Fruit fly (Drosophila melanogaster): ENCODE results near the gene Hsc70-4.

The Hsc70-4 gene

dm6 chr3R:15290642-15291118, 48.2 kb downstream of the Hsc70-4 start, which contains the start of gene CG45218 (continued):
- TF ChIP-seq pb (GFP tag; optimal IDR thresholded peaks at IDR 0.05) (no peak), CG4854 (GFP tag; optimal IDR thresholded peaks at IDR 0.05) (no peak), Awh (GFP tag; IDR thresholded peaks at IDR 0.05) (no peak), CG30431 (GFP tag; optimal IDR thresholded peaks at IDR 0.05) (no peak), CG6272 (GFP tag; IDR thresholded peaks at IDR 0.05) (no peak), CG12236 (GFP tag; optimal IDR thresholded peaks at IDR 0.05) (no peak), CrebB (tag; optimal IDR thresholded peaks at IDR 0.05) (no peak), ac (GFP tag; optimal IDR thresholded peaks at IDR 0.05) (no peak), CG33557 (GFP tag; optimal IDR thresholded peaks at IDR 0.05) (no peak), exex (tag; optimal IDR thresholded peaks at IDR 0.05) (peak; percentile 92), CG32532 (GFP tag; IDR thresholded peaks at IDR 0.05) (no peak), HLHmδ (GFP tag; optimal IDR thresholded peaks at IDR 0.05) (peak; percentile 53), Optix (GFP tag; IDR thresholded peaks at IDR 0.05) (no peak), HmgZ (tag; optimal IDR thresholded peaks at IDR 0.05) (peak; percentile 50), fu2 (GFP tag; optimal IDR thresholded peaks at IDR 0.05) (no peak), CG6254 (GFP tag; optimal IDR thresholded peaks at IDR 0.05) (peak; percentile 14), kni (GFP tag; optimal IDR thresholded peaks at IDR 0.05) (no peak), gt (GFP tag; IDR thresholded peaks at IDR 0.05) (no peak), CG17385 (GFP tag; optimal IDR thresholded peaks at IDR 0.05) (no peak), CG8388 (GFP tag; optimal IDR thresholded peaks at IDR 0.05) (no peak), wek (GFP tag; optimal IDR thresholded peaks at IDR 0.05) (no peak), CG12219 (GFP tag; optimal IDR thresholded peaks at IDR 0.05) (no peak), CG6813 (GFP tag; optimal IDR thresholded peaks at IDR 0.05) (no peak), Atf6 (GFP tag; IDR thresholded peaks at IDR 0.05) (no peak), Mrtf (GFP tag; IDR thresholded peaks at IDR 0.05) (no peak), al (GFP tag; IDR thresholded peaks at IDR 0.05) (no peak)

- TF ChIP-seq sqz (GFP tag; optimal IDR thresholded peaks at IDR 0.05) (no peak), ase (GFP tag; IDR thresholded peaks at IDR 0.05) (no peak), Fer1 (GFP tag; optimal IDR thresholded peaks at IDR 0.05) (peak; percentile 2), yki (optimal IDR thresholded peaks at IDR 0.05) (peak; percentile 71), CG17568 (GFP tag; optimal IDR thresholded peaks at IDR 0.05) (peak; percentile 27), HmgD (GFP tag; optimal IDR thresholded peaks at IDR 0.05) (no peak), lbe (GFP tag; optimal IDR thresholded peaks at IDR 0.05) (peak; percentile 54), CG4617 (GFP tag; optimal IDR thresholded peaks at IDR 0.05; ENCODE audit: borderline replicate concordance) (no peak), sug (tag; optimal IDR thresholded peaks at IDR 0.05) (peak; percentile 33), Sin3A (optimal IDR thresholded peaks at IDR 0.05) (no peak), salm (tag; optimal IDR thresholded peaks at IDR 0.05) (peak; percentile 10), gce (GFP tag; IDR thresholded peaks at IDR 0.05) (no peak), ato (GFP tag; IDR thresholded peaks at IDR 0.05; ENCODE audit: partially characterized antibody) (no peak), mam (GFP tag; optimal IDR thresholded peaks at IDR 0.05) (no peak), croc (GFP tag; conservative IDR thresholded peaks at IDR 0.05) (no peak), CG13624 (GFP tag; optimal IDR thresholded peaks at IDR 0.05) (no peak), CG15269 (tag; optimal IDR thresholded peaks at IDR 0.05) (no peak), Elba2 (GFP tag; optimal IDR thresholded peaks at IDR 0.05) (peak; percentile 37), CkIIα-i1 (GFP tag; IDR thresholded peaks at IDR 0.05) (no peak), dpn (GFP tag; optimal IDR thresholded peaks at IDR 0.05) (no peak), emc (GFP tag; optimal IDR thresholded peaks at IDR 0.05) (no peak), eve (GFP tag; optimal IDR thresholded peaks at IDR 0.05) (no peak), CG4360 (GFP tag; IDR thresholded peaks at IDR 0.05) (no peak), CG15479 (GFP tag; optimal IDR thresholded peaks at IDR 0.05) (peak; percentile 49), CG7839 (tag; optimal IDR thresholded peaks at IDR 0.05) (no peak), Pdp1 (GFP tag; optimal IDR thresholded peaks at IDR 0.05) (peak in 1 of 2 experiments; percentile 54)
These were observed 49.2 kb downstream of the Hsc70-4 start for dm6 chr3R:15291551-15292223.
